Worm (Caenorhabditis elegans) whole organism, young adult: Measurements from ENCODE around the gene ZK1193.2.

Experiments
- F10E7.11 ChIP-seq: sonication (generic microtip); optimal IDR thresholded peaks from 2 replicates; lab custom pipeline; 2017; ENCODE audit warnings: mild to moderate bottlenecking, missing genetic modification characterization, moderate library complexity, missing compliant biosample characterization
- ama-1 ChIP-seq, 3 experiments: fragments of 150-350 bp in 1 of 3; sonication (generic microtip) in 2 of 3; optimal IDR thresholded peaks; 2 replicates each; lab custom pipeline; 2014 to 2018; ENCODE audit warnings: missing biosample characterization in 2 of 3, missing genetic modification characterization in 2 of 3, missing genetic modification reagents in 2 of 3
- egl-44 ChIP-seq: fragments of 200-800 bp; sonication (Bioruptor generic); IDR thresholded peaks from 2 replicates; pipeline ENCODE4 v1.3.6; 2022; ENCODE audit warnings: missing genetic modification reagents, missing genetic modification characterization, missing compliant biosample characterization
- lin-35 ChIP-seq, 3 experiments: fragments of 150-350 bp in 2 of 3; sonication (generic microtip) in 1 of 3; optimal IDR thresholded peaks; 2 replicates each; lab custom pipeline; 2014 to 2018; ENCODE audit warnings: missing biosample characterization in 3 of 3, missing genetic modification characterization in 3 of 3, missing genetic modification reagents in 3 of 3
- nfya-1 ChIP-seq: sonication (generic microtip); optimal IDR thresholded peaks from 2 replicates; lab custom pipeline; 2017; ENCODE audit warnings: antibody characterized with exemption, missing compliant biosample characterization, missing genetic modification characterization, borderline replicate concordance; ENCODE audit not compliant: insufficient read depth

DNA sequence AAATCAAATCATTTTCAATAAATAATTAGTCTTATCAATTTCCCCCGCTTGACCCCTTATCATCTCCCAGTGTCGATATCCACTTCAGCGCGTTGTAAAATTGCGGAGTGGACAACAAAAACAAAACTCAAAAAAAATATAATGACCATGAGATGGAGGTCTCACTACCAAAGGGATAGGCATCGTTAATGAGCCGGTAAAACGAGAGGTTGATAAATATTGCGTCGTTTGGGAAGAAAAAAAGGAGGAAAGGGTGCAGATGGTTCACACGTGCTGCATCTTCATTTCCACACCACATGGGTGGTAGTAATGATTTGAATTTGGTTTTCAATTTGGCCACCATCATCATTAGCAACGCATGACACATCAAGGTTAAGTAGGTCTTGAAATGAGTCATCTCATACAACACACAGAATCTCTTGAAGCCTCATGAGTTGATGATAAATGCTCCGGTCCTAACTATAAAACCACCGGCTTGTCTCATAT lies 41.9 kb upstream of the ZK1193.2 start:
- TF ChIP-seq F10E7.11 (tag; lab: Kevin White, UChicago) (no peak), lin-35 (GFP tag; optimal IDR thresholded peaks at IDR 0.05; lab: Kevin White, UChicago) (no peak), egl-44 (GFP tag; lab: Robert Waterston, UW) (no peak), ama-1 (optimal IDR thresholded peaks at IDR 0.05; lab: Kevin White, UChicago) (no peak), ama-1 (GFP tag; optimal IDR thresholded peaks at IDR 0.05; lab: Kevin White, UChicago) (no peak), nfya-1 (tag; lab: Kevin White, UChicago) (no peak)
